Worm (Caenorhabditis elegans) whole organism, early embryonic: Measurements from ENCODE around the gene btb-20.

Experiments
- B0310.2 ChIP-seq: sonication (generic microtip); optimal IDR thresholded peaks from 2 replicates; lab custom pipeline; 2016; ENCODE audit warnings: mild to moderate bottlenecking, missing genetic modification characterization, missing compliant biosample characterization
- F13C5.2 ChIP-seq: sonication (generic microtip); optimal IDR thresholded peaks from 2 replicates; lab custom pipeline; 2017; ENCODE audit warnings: mild to moderate bottlenecking, missing genetic modification characterization, inconsistent platforms, missing compliant biosample characterization
- aly-1 ChIP-seq: sonication (generic microtip); optimal IDR thresholded peaks from 2 replicates; lab custom pipeline; 2016; ENCODE audit warnings: missing genetic modification characterization, missing compliant biosample characterization
- ama-1 ChIP-seq: fragments of 150-350 bp; optimal IDR thresholded peaks from 2 replicates; lab custom pipeline; 2014
- ceh-13 ChIP-seq: fragments of 200-800 bp; sonication (Bioruptor generic); optimal IDR thresholded peaks from 2 replicates; lab custom pipeline; 2018; ENCODE audit warnings: mild to moderate bottlenecking, missing genetic modification characterization, missing compliant biosample characterization
- ceh-36 ChIP-seq: sonication (generic microtip); optimal IDR thresholded peaks from 2 replicates; lab custom pipeline; 2016; ENCODE audit warnings: missing genetic modification characterization, inconsistent platforms, missing compliant biosample characterization
- ets-7 ChIP-seq: sonication (generic microtip); optimal IDR thresholded peaks from 2 replicates; lab custom pipeline; 2016; ENCODE audit warnings: missing genotype, missing genetic modification characterization, missing compliant biosample characterization
- flt-1 ChIP-seq: fragments of 200-800 bp; sonication (Bioruptor generic); IDR thresholded peaks from 2 replicates; pipeline ENCODE4 v1.3.6; 2022; ENCODE audit warnings: missing genetic modification characterization, missing compliant biosample characterization
- hmbx-1 ChIP-seq: sonication (generic microtip); optimal IDR thresholded peaks from 2 replicates; lab custom pipeline; 2016; ENCODE audit warnings: mild to moderate bottlenecking, missing genetic modification characterization, missing compliant biosample characterization
- hmg-4 ChIP-seq: fragments of 200-800 bp; sonication (Bioruptor generic); optimal IDR thresholded peaks from 2 replicates; lab custom pipeline; 2018; ENCODE audit warnings: mild to moderate bottlenecking, missing genetic modification characterization, missing compliant biosample characterization
- hnd-1 ChIP-seq: sonication (generic microtip); optimal IDR thresholded peaks from 2 replicates; lab custom pipeline; 2016; ENCODE audit warnings: missing genetic modification characterization, missing compliant biosample characterization
- pes-1 ChIP-seq: fragments of 200-800 bp; sonication (Bioruptor generic); IDR thresholded peaks from 2 replicates; pipeline ENCODE4 v1.3.6; 2022; ENCODE audit warnings: missing genetic modification reagents, missing genetic modification characterization, missing compliant biosample characterization
- scrt-1 ChIP-seq: fragments of 200-800 bp; sonication (Bioruptor generic); IDR thresholded peaks from 2 replicates; pipeline ENCODE4 v1.3.6; 2022; ENCODE audit warnings: missing genetic modification characterization, missing compliant biosample characterization
- sea-1 ChIP-seq: fragments of 200-800 bp; sonication (Bioruptor generic); conservative IDR thresholded peaks from 2 replicates; pipeline ENCODE4 v1.3.6; 2022; ENCODE audit warnings: missing genetic modification characterization, missing compliant biosample characterization
- tbx-11 ChIP-seq: fragments of 200-800 bp; sonication (Bioruptor generic); IDR thresholded peaks from 2 replicates; pipeline ENCODE4 v1.3.6; 2022; ENCODE audit warnings: missing genetic modification characterization, missing compliant biosample characterization
- tbx-37 ChIP-seq: fragments of 200-800 bp; sonication (Bioruptor generic); conservative IDR thresholded peaks from 2 replicates; pipeline ENCODE4 v1.3.6; 2022; ENCODE audit warnings: missing genetic modification reagents, missing genetic modification characterization, missing compliant biosample characterization
- tra-4 ChIP-seq: sonication (generic microtip); optimal IDR thresholded peaks from 2 replicates; lab custom pipeline; 2017; ENCODE audit warnings: missing genetic modification characterization, missing compliant biosample characterization

btb-20 gene

ce11 chrII:14523070-14523572, at the start of gene btb-20:
TSS of gene btb-20 (minus strand) at chrII:14523522.
- TF ChIP-seq tbx-37 (GFP tag; lab: Robert Waterston, UW) = no peak
- no peak for TF ChIP-seq sea-1
- TF ChIP-seq pes-1 (GFP tag; lab: Robert Waterston, UW) = no peak
- no peak for TF ChIP-seq hnd-1
- TF ChIP-seq ets-7 (tag; lab: Kevin White, UChicago) = no peak
- no peak for TF ChIP-seq ceh-36
- no peak for TF ChIP-seq ama-1 (lab: Kevin White, UChicago)
- TF ChIP-seq tra-4 (tag; lab: Kevin White, UChicago) = no peak
- TF ChIP-seq F13C5.2 (tag; lab: Kevin White, UChicago) = no peak
- no peak for TF ChIP-seq aly-1 (tag; lab: Kevin White, UChicago)
- no peak for TF ChIP-seq tbx-11
- TF ChIP-seq flt-1 (GFP tag; lab: Robert Waterston, UW) = no peak
- no peak for TF ChIP-seq ceh-13 (GFP tag; lab: Kevin White, UChicago)
- no peak for TF ChIP-seq hmg-4 (GFP tag; lab: Kevin White, UChicago)
- TF ChIP-seq B0310.2 (tag; lab: Kevin White, UChicago) = no peak
- no peak for TF ChIP-seq scrt-1 (GFP tag; lab: Robert Waterston, UW)

DNA sequence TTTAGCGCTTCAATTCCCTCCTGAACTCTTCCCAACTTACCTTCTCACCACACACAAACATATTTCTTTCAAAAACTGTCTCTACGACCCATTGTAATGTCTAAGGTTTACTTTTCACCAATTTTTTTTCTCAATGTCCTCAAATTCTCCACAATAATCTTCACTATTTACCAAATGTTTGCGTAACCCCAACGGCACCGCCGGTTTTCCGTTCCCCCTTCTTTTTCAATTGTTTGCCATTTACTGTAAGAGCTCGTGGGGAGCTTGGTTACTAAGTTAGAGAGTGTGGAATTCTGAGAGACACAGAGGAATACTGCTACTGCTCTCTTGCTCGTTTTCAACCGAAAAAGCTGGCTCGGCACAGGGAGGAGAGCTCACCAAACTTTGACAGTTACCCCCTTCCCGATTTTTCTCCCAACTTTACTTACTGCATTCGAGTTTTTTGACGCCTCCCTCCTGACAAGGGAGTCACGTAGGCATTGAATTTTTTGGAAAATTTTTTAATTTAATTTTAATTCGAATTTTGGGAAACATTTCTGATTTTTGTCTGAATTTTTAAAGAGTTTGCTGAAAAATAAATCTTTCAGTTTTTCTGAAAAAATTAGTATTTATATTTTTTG, 47.3 kb upstream of the btb-20 start:
- TF ChIP-seq ceh-13 (GFP tag; lab: Kevin White, UChicago) = no peak
- TF ChIP-seq aly-1 (tag; lab: Kevin White, UChicago) = no peak
- TF ChIP-seq tbx-37 (GFP tag; lab: Robert Waterston, UW) = no peak
- no peak for TF ChIP-seq flt-1 (GFP tag; lab: Robert Waterston, UW)
- no peak for TF ChIP-seq ama-1 (lab: Kevin White, UChicago)
- TF ChIP-seq hnd-1 = no peak
- TF ChIP-seq ceh-36 = no peak
- TF ChIP-seq B0310.2 (tag; lab: Kevin White, UChicago) = no peak
- TF ChIP-seq F13C5.2 (tag; lab: Kevin White, UChicago) = no peak
- no peak for TF ChIP-seq tra-4 (tag; lab: Kevin White, UChicago)
- no peak for TF ChIP-seq pes-1 (GFP tag; lab: Robert Waterston, UW)
- TF ChIP-seq hmg-4 (GFP tag; lab: Kevin White, UChicago) = no peak
- no peak for TF ChIP-seq tbx-11
- TF ChIP-seq ets-7 (tag; lab: Kevin White, UChicago) = no peak
- TF ChIP-seq sea-1 = no peak
- TF ChIP-seq hmbx-1 = no peak
- TF ChIP-seq scrt-1 (GFP tag; lab: Robert Waterston, UW) = no peak

DNA sequence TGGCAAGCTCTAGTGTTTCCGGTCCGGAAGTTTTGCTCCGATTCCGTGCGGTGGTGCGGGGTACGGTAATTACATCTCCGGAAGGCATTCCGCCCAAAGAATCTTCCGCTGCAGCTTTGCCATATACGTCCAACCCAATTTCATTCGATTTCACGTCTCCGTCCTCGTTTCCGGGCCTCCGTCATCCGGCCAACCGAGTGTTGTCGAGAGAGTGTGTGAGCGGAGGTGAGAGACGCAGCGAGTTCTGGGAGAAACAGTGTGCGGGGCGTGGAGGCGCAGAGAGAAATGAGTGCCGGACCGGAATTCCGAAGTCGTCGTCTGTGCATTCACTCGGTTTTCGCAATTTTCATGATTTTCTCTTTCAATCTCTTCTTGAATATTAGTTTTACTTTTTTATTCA, 46.0 kb upstream of the btb-20 start:
- TF ChIP-seq hnd-1 (no peak), hmg-4 (GFP tag; lab: Kevin White, UChicago) (peak; percentile 26), hmbx-1 (no peak), scrt-1 (GFP tag; lab: Robert Waterston, UW) (no peak)

ce11 chrII:14567811-14568210, 44.5 kb upstream of the btb-20 start:
- TF ChIP-seq hnd-1 (no peak), tbx-37 (GFP tag; lab: Robert Waterston, UW) (no peak), ceh-36 (no peak), ceh-13 (GFP tag; lab: Kevin White, UChicago) (no peak), scrt-1 (GFP tag; lab: Robert Waterston, UW) (no peak), tbx-11 (no peak), ets-7 (tag; lab: Kevin White, UChicago) (no peak), sea-1 (no peak)

DNA sequence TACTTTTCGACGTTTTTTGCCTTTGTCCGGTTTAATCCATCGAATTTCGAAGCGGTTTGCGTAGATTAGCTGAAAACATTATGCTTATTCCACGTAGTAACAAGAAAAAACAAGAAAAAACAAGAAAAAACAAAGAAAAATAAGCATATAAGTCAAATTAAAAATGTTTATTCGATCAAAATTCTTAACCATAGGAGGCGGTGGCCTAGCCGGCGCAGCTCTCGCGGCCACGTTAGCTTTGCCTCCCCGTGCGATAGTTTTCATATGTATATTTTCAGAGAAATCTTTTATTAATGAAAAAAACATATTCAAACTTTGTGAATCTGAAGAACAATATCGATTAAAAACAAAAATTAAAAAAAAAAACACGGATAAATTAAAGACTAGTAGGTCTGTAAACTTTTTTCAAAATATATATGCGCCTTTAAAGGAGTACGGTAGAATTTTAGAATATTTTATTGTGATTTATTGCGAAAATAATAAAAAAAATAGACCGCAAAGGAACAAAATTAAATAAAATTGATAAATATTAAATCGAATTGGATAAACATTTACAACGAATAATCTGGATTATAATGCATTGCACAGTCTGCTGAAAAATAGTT, 40.5 kb upstream of the btb-20 start:
- TF ChIP-seq tbx-37 (GFP tag; lab: Robert Waterston, UW) = peak; percentile 46

ce11 chrII:14561549-14562115, 38.3 kb upstream of the btb-20 start, which contains the start of gene mog-4:
TSS of gene mog-4 (minus strand) at chrII:14561599.
- TF ChIP-seq F13C5.2 (tag; lab: Kevin White, UChicago) = peak; percentile 71
- TF ChIP-seq tbx-37 (GFP tag; lab: Robert Waterston, UW) = peak; percentile 91
- TF ChIP-seq pes-1 (GFP tag; lab: Robert Waterston, UW) = peak; percentile 73
- peak; percentile 68 for TF ChIP-seq tbx-11
- TF ChIP-seq sea-1 = peak; percentile 41; the same call in 1 of the 2 replicates
- TF ChIP-seq scrt-1 (GFP tag; lab: Robert Waterston, UW) = peak; percentile 69

DNA sequence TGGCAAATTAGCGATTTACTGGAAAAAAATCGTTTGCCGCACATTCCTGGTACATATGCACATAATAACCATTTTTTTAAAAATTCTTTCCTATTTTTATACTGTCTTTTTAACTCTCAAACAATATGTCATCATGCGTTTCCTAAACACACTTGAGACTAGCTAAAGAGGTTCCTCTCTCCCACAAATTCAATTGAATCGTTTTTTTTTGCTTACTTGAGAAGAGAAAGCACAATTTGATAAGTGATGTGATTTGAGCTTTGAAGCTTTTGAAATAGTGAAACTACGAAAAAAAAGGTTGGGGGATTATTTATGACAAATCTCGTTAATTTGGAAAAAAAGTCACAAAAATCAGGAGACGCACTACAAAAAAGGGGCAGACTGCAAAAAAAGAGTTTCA, 31.7 kb upstream of the btb-20 start:
- no peak for TF ChIP-seq aly-1 (tag; lab: Kevin White, UChicago)
- TF ChIP-seq pes-1 (GFP tag; lab: Robert Waterston, UW) = no peak
- TF ChIP-seq tbx-37 (GFP tag; lab: Robert Waterston, UW) = no peak
- TF ChIP-seq tra-4 (tag; lab: Kevin White, UChicago) = no peak
- TF ChIP-seq sea-1 = no peak
- no peak for TF ChIP-seq ceh-13 (GFP tag; lab: Kevin White, UChicago)
- TF ChIP-seq tbx-11 = no peak
- TF ChIP-seq hmg-4 (GFP tag; lab: Kevin White, UChicago) = no peak
- TF ChIP-seq scrt-1 (GFP tag; lab: Robert Waterston, UW) = no peak
- TF ChIP-seq hmbx-1 = no peak

- no peak for TF ChIP-seq F13C5.2 (tag; lab: Kevin White, UChicago)
- TF ChIP-seq B0310.2 (tag; lab: Kevin White, UChicago) = no peak
- no peak for TF ChIP-seq ceh-36
- TF ChIP-seq ceh-13 (GFP tag; lab: Kevin White, UChicago) = no peak
- TF ChIP-seq hnd-1 = no peak
- no peak for TF ChIP-seq scrt-1 (GFP tag; lab: Robert Waterston, UW)
- TF ChIP-seq tbx-11 = no peak
- TF ChIP-seq ama-1 (lab: Kevin White, UChicago) = no peak
- TF ChIP-seq hmbx-1 = no peak
- TF ChIP-seq ets-7 (tag; lab: Kevin White, UChicago) = no peak
- no peak for TF ChIP-seq pes-1 (GFP tag; lab: Robert Waterston, UW)
- TF ChIP-seq aly-1 (tag; lab: Kevin White, UChicago) = no peak
- no peak for TF ChIP-seq tra-4 (tag; lab: Kevin White, UChicago)
- no peak for TF ChIP-seq hmg-4 (GFP tag; lab: Kevin White, UChicago)
- no peak for TF ChIP-seq sea-1
- TF ChIP-seq flt-1 (GFP tag; lab: Robert Waterston, UW) = no peak
- no peak for TF ChIP-seq tbx-37 (GFP tag; lab: Robert Waterston, UW)
Measured at ce11 chrII:14550613-14551012, 27.3 kb upstream of the btb-20 start, which contains the start of gene nlp-41. TSS of gene nlp-41 (plus strand) at chrII:14550913.
